Worm (Caenorhabditis elegans) whole organism, L2 larva: ENCODE results near the gene F47B7.5.

ENCODE experiments used
- C34F6.9 ChIP-seq: fragments of 150-350 bp; optimal IDR thresholded peaks from 2 replicates; lab custom pipeline; 2014; ENCODE audit warnings: missing biosample characterization, missing genetic modification characterization
- R02D3.7 ChIP-seq: fragments of 150-350 bp; optimal IDR thresholded peaks from 2 replicates; lab custom pipeline; 2014; ENCODE audit warnings: missing biosample characterization, missing genetic modification characterization
- Y55F3AM.14 ChIP-seq: fragments of 200-800 bp; sonication (Bioruptor generic); optimal IDR thresholded peaks from 2 replicates; lab custom pipeline; 2018; ENCODE audit warnings: mild to moderate bottlenecking, missing genetic modification characterization, missing compliant biosample characterization
- ZK546.5 ChIP-seq: sonication (generic microtip); optimal IDR thresholded peaks from 2 replicates; lab custom pipeline; 2017; ENCODE audit warnings: missing biosample characterization, missing genetic modification characterization
- alr-1 ChIP-seq: fragments of 150-350 bp; optimal IDR thresholded peaks from 2 replicates; lab custom pipeline; 2014; ENCODE audit warnings: missing biosample characterization, missing genetic modification characterization
- aly-2 ChIP-seq: fragments of 150-350 bp; optimal IDR thresholded peaks from 2 replicates; lab custom pipeline; 2014; ENCODE audit warnings: missing biosample characterization, missing genetic modification characterization
- ama-1 ChIP-seq: fragments of 150-350 bp; optimal IDR thresholded peaks from 2 replicates; lab custom pipeline; 2018; ENCODE audit warnings: inconsistent platforms
- blmp-1 ChIP-seq: sonication (generic microtip); optimal IDR thresholded peaks from 2 replicates; lab custom pipeline; 2017; ENCODE audit warnings: missing genetic modification characterization, mild to moderate bottlenecking, missing compliant biosample characterization, antibody characterized with exemption, moderate library complexity; ENCODE audit not compliant: insufficient read depth
- ceh-16 ChIP-seq: fragments of 150-350 bp; optimal IDR thresholded peaks from 2 replicates; lab custom pipeline; 2014; ENCODE audit warnings: missing biosample characterization, missing genetic modification characterization
- crh-2 ChIP-seq: sonication (generic microtip); optimal IDR thresholded peaks from 2 replicates; lab custom pipeline; 2017; ENCODE audit warnings: missing biosample characterization, missing genetic modification characterization
- dmd-4 ChIP-seq: sonication (generic microtip); optimal IDR thresholded peaks from 2 replicates; lab custom pipeline; 2017; ENCODE audit warnings: missing biosample characterization, missing genetic modification characterization
- egl-27 ChIP-seq: sonication (generic microtip); optimal IDR thresholded peaks from 3 replicates; lab custom pipeline; 2017; ENCODE audit warnings: missing biosample characterization, missing genetic modification reagents, missing genetic modification characterization
- elt-1 ChIP-seq: fragments of 150-350 bp; optimal IDR thresholded peaks from 2 replicates; lab custom pipeline; 2014; ENCODE audit warnings: missing biosample characterization, missing genetic modification characterization
- elt-3 ChIP-seq: sonication (generic microtip); optimal IDR thresholded peaks from 2 replicates; lab custom pipeline; 2017; ENCODE audit warnings: missing biosample characterization, missing genetic modification characterization
- fos-1 ChIP-seq: fragments of 150-350 bp; optimal IDR thresholded peaks from 2 replicates; lab custom pipeline; 2014; ENCODE audit warnings: missing biosample characterization, missing genetic modification characterization
- gmeb-1 ChIP-seq: fragments of 150-350 bp; optimal IDR thresholded peaks from 2 replicates; lab custom pipeline; 2014; ENCODE audit warnings: missing biosample characterization, missing genetic modification characterization
- lin-11 ChIP-seq: fragments of 150-350 bp; sonication (generic microtip); optimal IDR thresholded peaks from 2 replicates; lab custom pipeline; 2014; ENCODE audit warnings: missing biosample characterization, missing genetic modification characterization, inconsistent platforms, mixed read lengths
- lin-13 ChIP-seq: fragments of 150-350 bp; optimal IDR thresholded peaks from 2 replicates; lab custom pipeline; 2014; ENCODE audit warnings: missing biosample characterization, missing genetic modification reagents, missing genetic modification characterization
- lin-39 ChIP-seq: fragments of 150-350 bp; optimal IDR thresholded peaks from 2 replicates; lab custom pipeline; 2014; ENCODE audit warnings: missing biosample characterization, missing genetic modification reagents, missing genetic modification characterization
- mab-5 ChIP-seq: fragments of 150-350 bp; optimal IDR thresholded peaks from 2 replicates; lab custom pipeline; 2014; ENCODE audit warnings: missing biosample characterization, missing genetic modification characterization
- mdl-1 ChIP-seq, 2 experiments: fragments of 150-350 bp in 1 of 2; sonication (generic microtip) in 1 of 2; optimal IDR thresholded peaks; 2 replicates each; lab custom pipeline; 2017; ENCODE audit warnings: missing biosample characterization in 2 of 2, missing genetic modification characterization in 2 of 2
- nhr-10 ChIP-seq: sonication (generic microtip); optimal IDR thresholded peaks from 2 replicates; lab custom pipeline; 2017; ENCODE audit warnings: missing biosample characterization, missing genetic modification characterization
- nhr-12 ChIP-seq: fragments of 150-350 bp; optimal IDR thresholded peaks from 2 replicates; lab custom pipeline; 2014; ENCODE audit warnings: missing biosample characterization, missing genetic modification characterization
- nhr-129 ChIP-seq: fragments of 150-350 bp; optimal IDR thresholded peaks from 2 replicates; lab custom pipeline; 2014; ENCODE audit warnings: missing biosample characterization, missing genetic modification characterization
- nhr-21 ChIP-seq: fragments of 150-350 bp; optimal IDR thresholded peaks from 2 replicates; lab custom pipeline; 2014; ENCODE audit warnings: missing biosample characterization, missing genetic modification characterization
- nhr-23 ChIP-seq: fragments of 150-350 bp; optimal IDR thresholded peaks from 2 replicates; lab custom pipeline; 2014; ENCODE audit warnings: missing biosample characterization, missing genetic modification reagents, missing genetic modification characterization
- nhr-237 ChIP-seq: fragments of 150-350 bp; optimal IDR thresholded peaks from 2 replicates; lab custom pipeline; 2014; ENCODE audit warnings: missing biosample characterization, missing genetic modification characterization
- nhr-25 ChIP-seq: fragments of 150-350 bp; sonication (generic microtip); optimal IDR thresholded peaks from 3 replicates; lab custom pipeline; 2014; ENCODE audit warnings: missing biosample characterization, missing genetic modification characterization
- peb-1 ChIP-seq: fragments of 150-350 bp; optimal IDR thresholded peaks from 2 replicates; lab custom pipeline; 2014; ENCODE audit warnings: missing biosample characterization, missing genetic modification characterization
- sem-4 ChIP-seq: fragments of 150-350 bp; optimal IDR thresholded peaks from 2 replicates; lab custom pipeline; 2014; ENCODE audit warnings: missing biosample characterization, missing genetic modification reagents, missing genetic modification characterization
- sma-9 ChIP-seq, 2 experiments: fragments of 150-350 bp in 1 of 2; sonication (generic microtip) in 1 of 2; optimal IDR thresholded peaks; 2 replicates each; lab custom pipeline; 2014 to 2016; ENCODE audit warnings: missing genetic modification characterization in 2 of 2, mild to moderate bottlenecking in 1 of 2, missing biosample characterization in 1 of 2, missing compliant biosample characterization in 1 of 2, missing genetic modification reagents in 1 of 2, moderate library complexity in 1 of 2
- snpc-4 ChIP-seq: fragments of 150-350 bp; optimal IDR thresholded peaks from 2 replicates; lab custom pipeline; 2014; ENCODE audit warnings: missing biosample characterization, missing genetic modification characterization
- unc-55 ChIP-seq: fragments of 150-350 bp; sonication (generic microtip); optimal IDR thresholded peaks from 3 replicates; lab custom pipeline; 2014; ENCODE audit warnings: missing biosample characterization, missing genetic modification reagents, missing genetic modification characterization
- unc-62 ChIP-seq: fragments of 150-350 bp; optimal IDR thresholded peaks from 2 replicates; lab custom pipeline; 2014; ENCODE audit warnings: missing biosample characterization, missing genetic modification reagents, missing genetic modification characterization
- ztf-1 ChIP-seq: fragments of 200-800 bp; sonication (Bioruptor generic); conservative IDR thresholded peaks from 2 replicates; pipeline ENCODE4 v1.3.6; 2022; ENCODE audit warnings: missing genetic modification characterization, missing compliant biosample characterization
- ztf-11 ChIP-seq: sonication (generic microtip); optimal IDR thresholded peaks from 2 replicates; lab custom pipeline; 2017; ENCODE audit warnings: missing biosample characterization, missing genetic modification characterization
- ztf-4 ChIP-seq: fragments of 150-350 bp; optimal IDR thresholded peaks from 2 replicates; lab custom pipeline; 2014; ENCODE audit warnings: missing biosample characterization, missing genetic modification characterization

Gene F47B7.5

ce11 chrX:3759820-3760219, 8.8 kb downstream of the F47B7.5 start:
- TF ChIP-seq unc-62 (GFP tag; lab: Kevin White, UChicago) = no peak

- TF ChIP-seq aly-2 (tag; lab: Kevin White, UChicago) (no peak), egl-27 (tag; lab: Kevin White, UChicago) (no peak), C34F6.9 (no peak), sma-9 (GFP tag; optimal IDR thresholded peaks at IDR 0.05; lab: Kevin White, UChicago) (no peak), sma-9 (tag; optimal IDR thresholded peaks at IDR 0.05; lab: Kevin White, UChicago) (no peak), lin-39 (tag; lab: Kevin White, UChicago) (no peak), mdl-1 (tag; optimal IDR thresholded peaks at IDR 0.05; lab: Kevin White, UChicago) (no peak), R02D3.7 (tag; lab: Kevin White, UChicago) (no peak), ceh-16 (tag; lab: Kevin White, UChicago) (no peak), gmeb-1 (no peak), blmp-1 (tag; lab: Kevin White, UChicago) (no peak), crh-2 (tag; lab: Kevin White, UChicago) (no peak), lin-13 (GFP tag; lab: Kevin White, UChicago) (no peak), unc-62 (GFP tag; lab: Kevin White, UChicago) (no peak), ZK546.5 (tag; lab: Kevin White, UChicago) (no peak), ztf-1 (GFP tag; lab: Robert Waterston, UW) (no peak), ztf-4 (tag; lab: Kevin White, UChicago) (no peak), ztf-11 (no peak), Y55F3AM.14 (GFP tag; lab: Kevin White, UChicago) (no peak)
These were observed 9.3 kb downstream of the F47B7.5 start, which contains the start of gene T14G12.6 for ce11 chrX:3759345-3759744. TSS of gene T14G12.6 (minus strand) at chrX:3759445.

ce11 chrX:3758399-3758798, 10.2 kb downstream of the F47B7.5 start, which contains the start of gene T14G12.12:
TSS of gene T14G12.12 (minus strand) at chrX:3758499.
- no peak for TF ChIP-seq ama-1
- no peak for TF ChIP-seq nhr-129 (tag; lab: Kevin White, UChicago)
- TF ChIP-seq fos-1 = no peak
- no peak for TF ChIP-seq unc-55
- TF ChIP-seq ztf-11 = no peak
- TF ChIP-seq sem-4 = no peak
- no peak for TF ChIP-seq mdl-1 (tag; optimal IDR thresholded peaks at IDR 0.05; lab: Kevin White, UChicago)
- TF ChIP-seq egl-27 (tag; lab: Kevin White, UChicago) = no peak
- no peak for TF ChIP-seq dmd-4 (tag; lab: Kevin White, UChicago)
- TF ChIP-seq nhr-237 = no peak
- TF ChIP-seq ztf-1 (GFP tag; lab: Robert Waterston, UW) = no peak
- no peak for TF ChIP-seq R02D3.7 (tag; lab: Kevin White, UChicago)
- no peak for TF ChIP-seq elt-3 (tag; lab: Kevin White, UChicago)
- TF ChIP-seq unc-62 (GFP tag; lab: Kevin White, UChicago) = no peak
- TF ChIP-seq peb-1 (tag; lab: Kevin White, UChicago) = no peak
- TF ChIP-seq gmeb-1 = no peak
- TF ChIP-seq blmp-1 (tag; lab: Kevin White, UChicago) = no peak

- TF ChIP-seq gmeb-1 (no peak), snpc-4 (tag; lab: Kevin White, UChicago) (no peak), ztf-11 (no peak), C34F6.9 (no peak), nhr-25 (tag; lab: Kevin White, UChicago) (no peak), nhr-10 (tag; lab: Kevin White, UChicago) (no peak), lin-11 (tag; lab: Kevin White, UChicago) (no peak), ceh-16 (tag; lab: Kevin White, UChicago) (no peak), R02D3.7 (tag; lab: Kevin White, UChicago) (no peak), nhr-21 (tag; lab: Kevin White, UChicago) (peak; percentile 31), sma-9 (GFP tag; optimal IDR thresholded peaks at IDR 0.05; lab: Kevin White, UChicago) (peak; percentile 20), sma-9 (tag; optimal IDR thresholded peaks at IDR 0.05; lab: Kevin White, UChicago) (no peak)
- TF ChIP-seq, all 48 proteins: peak for 2
These were observed 12.4 kb downstream of the F47B7.5 start for ce11 chrX:3756238-3756637.

ce11 chrX:3755753-3756152, 12.9 kb downstream of the F47B7.5 start:
- TF ChIP-seq nhr-12 (tag; lab: Kevin White, UChicago) = no peak
- no peak for TF ChIP-seq nhr-129 (tag; lab: Kevin White, UChicago)
- TF ChIP-seq Y55F3AM.14 (GFP tag; lab: Kevin White, UChicago) = no peak
- TF ChIP-seq ceh-16 (tag; lab: Kevin White, UChicago) = no peak
- TF ChIP-seq aly-2 (tag; lab: Kevin White, UChicago) = no peak
- TF ChIP-seq mdl-1 (tag; optimal IDR thresholded peaks at IDR 0.05; lab: Kevin White, UChicago) = no peak
- TF ChIP-seq nhr-237 = no peak
- no peak for TF ChIP-seq nhr-23
- TF ChIP-seq ama-1 = no peak
- no peak for TF ChIP-seq elt-1 (tag; lab: Kevin White, UChicago)
- TF ChIP-seq ztf-1 (GFP tag; lab: Robert Waterston, UW) = no peak
- no peak for TF ChIP-seq lin-39 (tag; lab: Kevin White, UChicago)
- TF ChIP-seq alr-1 (tag; lab: Kevin White, UChicago) = no peak
- no peak for TF ChIP-seq mab-5 (tag; lab: Kevin White, UChicago)
